Worm (Caenorhabditis elegans): ENCODE measurements around the gene tpp-2.

tpp-2 gene

ce11 chrII:6115283-6115682, 17.9 kb upstream of the tpp-2 start:
- TF ChIP-seq hmg-4 (GFP tag; optimal IDR thresholded peaks at IDR 0.05) (no peak), sea-1 (GFP tag; conservative IDR thresholded peaks at IDR 0.05) (no peak), tbx-37 (GFP tag; conservative IDR thresholded peaks at IDR 0.05) (no peak), flt-1 (GFP tag; IDR thresholded peaks at IDR 0.05) (no peak), F13C5.2 (tag; optimal IDR thresholded peaks at IDR 0.05) (no peak), ceh-36 (tag; optimal IDR thresholded peaks at IDR 0.05) (no peak), ceh-13 (GFP tag; optimal IDR thresholded peaks at IDR 0.05) (no peak), aly-1 (tag; optimal IDR thresholded peaks at IDR 0.05) (no peak), tbx-11 (GFP tag; IDR thresholded peaks at IDR 0.05) (no peak), ets-7 (tag; optimal IDR thresholded peaks at IDR 0.05) (no peak), scrt-1 (GFP tag; IDR thresholded peaks at IDR 0.05) (no peak), pes-1 (GFP tag; IDR thresholded peaks at IDR 0.05) (no peak), hmbx-1 (tag; optimal IDR thresholded peaks at IDR 0.05) (no peak), ama-1 (optimal IDR thresholded peaks at IDR 0.05) (no peak), hnd-1 (tag; optimal IDR thresholded peaks at IDR 0.05) (no peak), tra-4 (tag; optimal IDR thresholded peaks at IDR 0.05) (no peak), B0310.2 (tag; optimal IDR thresholded peaks at IDR 0.05) (no peak)

DNA sequence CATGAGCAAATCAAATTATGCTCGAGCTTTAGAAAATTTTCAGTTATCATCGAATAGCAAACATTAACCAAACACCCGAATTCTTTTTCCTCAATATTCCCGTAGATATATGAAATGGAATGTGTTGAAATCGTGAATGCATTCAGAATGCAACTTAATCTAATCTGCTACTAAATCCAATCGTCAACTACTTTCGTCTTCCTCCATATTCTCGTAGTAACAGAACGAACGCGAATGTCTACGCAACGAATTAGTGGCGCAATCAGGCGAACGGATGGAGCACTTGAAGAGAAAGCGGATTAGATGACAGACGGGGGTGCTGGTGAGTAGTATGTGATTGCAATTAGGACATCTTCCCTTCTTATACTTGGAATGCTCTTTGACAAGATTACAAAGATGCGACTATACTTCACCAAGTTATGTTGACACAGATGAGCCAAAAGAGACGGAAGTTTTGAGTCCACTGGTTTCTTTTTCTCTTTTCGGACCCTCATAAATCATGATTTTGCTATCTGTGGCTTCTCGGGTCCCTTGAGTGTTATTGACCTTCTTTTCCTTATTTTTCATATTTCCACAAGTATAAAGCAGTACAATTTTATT, 16.5 kb upstream of the tpp-2 start:
- TF ChIP-seq ceh-36 (tag; optimal IDR thresholded peaks at IDR 0.05) (peak; percentile 41), F13C5.2 (tag; optimal IDR thresholded peaks at IDR 0.05) (no peak)

DNA sequence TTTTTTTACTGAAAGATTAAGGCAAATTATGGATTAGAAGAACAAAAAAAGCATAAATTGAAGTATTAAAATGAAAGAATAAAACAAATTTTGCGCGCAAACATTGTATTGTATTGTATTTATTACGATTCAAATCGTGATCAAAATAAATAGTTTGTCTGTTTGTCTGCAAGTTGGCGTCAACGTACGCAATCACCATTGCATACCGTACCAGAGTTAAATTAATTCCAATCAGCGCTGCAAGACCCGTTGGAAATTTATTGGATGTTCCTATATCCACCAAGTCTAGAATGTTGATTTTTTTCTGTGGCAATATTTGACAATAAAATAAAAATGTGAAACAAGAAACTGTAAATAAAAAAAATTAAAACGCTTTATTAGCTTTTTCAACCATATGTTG, 15.8 kb upstream of the tpp-2 start, which contains the start of gene heri-1:
TSS of gene heri-1 (minus strand) at position 8 of the 400 bp plus-strand sequence.
- no peak for TF ChIP-seq hnd-1 (tag; optimal IDR thresholded peaks at IDR 0.05)
- TF ChIP-seq sea-1 (GFP tag; conservative IDR thresholded peaks at IDR 0.05) = no peak
- no peak for TF ChIP-seq ceh-36 (tag; optimal IDR thresholded peaks at IDR 0.05)
- TF ChIP-seq aly-1 (tag; optimal IDR thresholded peaks at IDR 0.05) = no peak
- no peak for TF ChIP-seq hmbx-1 (tag; optimal IDR thresholded peaks at IDR 0.05)
- TF ChIP-seq tbx-37 (GFP tag; conservative IDR thresholded peaks at IDR 0.05) = no peak
- no peak for TF ChIP-seq F13C5.2 (tag; optimal IDR thresholded peaks at IDR 0.05)
- no peak for TF ChIP-seq ets-7 (tag; optimal IDR thresholded peaks at IDR 0.05)
- TF ChIP-seq B0310.2 (tag; optimal IDR thresholded peaks at IDR 0.05) = no peak

DNA sequence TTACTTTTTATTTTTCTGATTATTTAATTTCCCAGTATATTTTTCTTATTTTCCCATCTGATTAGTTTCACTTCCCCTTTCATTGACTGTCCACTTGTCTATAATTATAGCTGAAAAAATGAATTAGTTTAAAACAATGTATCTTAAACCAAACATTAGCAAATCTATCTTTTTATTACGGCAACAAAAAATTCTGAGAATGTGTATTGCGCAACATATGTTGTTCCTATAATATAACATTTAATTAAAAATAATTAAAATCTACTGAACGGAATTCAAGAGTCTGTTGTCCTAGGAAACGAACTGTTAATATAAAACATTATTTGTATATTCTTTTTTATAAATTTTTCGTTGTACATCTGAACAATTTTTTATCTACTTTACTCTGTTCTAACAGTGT, 12.6 kb upstream of the tpp-2 start:
- TF ChIP-seq pes-1 (GFP tag; IDR thresholded peaks at IDR 0.05) = no peak
- no peak for TF ChIP-seq sea-1 (GFP tag; conservative IDR thresholded peaks at IDR 0.05)
- no peak for TF ChIP-seq tbx-11 (GFP tag; IDR thresholded peaks at IDR 0.05)
- TF ChIP-seq hmg-4 (GFP tag; optimal IDR thresholded peaks at IDR 0.05) = no peak
- no peak for TF ChIP-seq F13C5.2 (tag; optimal IDR thresholded peaks at IDR 0.05)
- no peak for TF ChIP-seq ceh-13 (GFP tag; optimal IDR thresholded peaks at IDR 0.05)
- no peak for TF ChIP-seq scrt-1 (GFP tag; IDR thresholded peaks at IDR 0.05)
- TF ChIP-seq hnd-1 (tag; optimal IDR thresholded peaks at IDR 0.05) = no peak

- no peak for TF ChIP-seq hmbx-1 (tag; optimal IDR thresholded peaks at IDR 0.05)
- no peak for TF ChIP-seq flt-1 (GFP tag; IDR thresholded peaks at IDR 0.05)
- no peak for TF ChIP-seq hmg-4 (GFP tag; optimal IDR thresholded peaks at IDR 0.05)
- TF ChIP-seq pes-1 (GFP tag; IDR thresholded peaks at IDR 0.05) = no peak
- TF ChIP-seq tbx-11 (GFP tag; IDR thresholded peaks at IDR 0.05) = no peak
- no peak for TF ChIP-seq tbx-37 (GFP tag; conservative IDR thresholded peaks at IDR 0.05)
- no peak for TF ChIP-seq ceh-36 (tag; optimal IDR thresholded peaks at IDR 0.05)
- TF ChIP-seq ama-1 (optimal IDR thresholded peaks at IDR 0.05) = no peak
- TF ChIP-seq tra-4 (tag; optimal IDR thresholded peaks at IDR 0.05) = no peak
- no peak for TF ChIP-seq ceh-13 (GFP tag; optimal IDR thresholded peaks at IDR 0.05)
- no peak for TF ChIP-seq hnd-1 (tag; optimal IDR thresholded peaks at IDR 0.05)
- no peak for TF ChIP-seq scrt-1 (GFP tag; IDR thresholded peaks at IDR 0.05)
- no peak for TF ChIP-seq sea-1 (GFP tag; conservative IDR thresholded peaks at IDR 0.05)
- TF ChIP-seq B0310.2 (tag; optimal IDR thresholded peaks at IDR 0.05) = no peak
- no peak for TF ChIP-seq aly-1 (tag; optimal IDR thresholded peaks at IDR 0.05)
- TF ChIP-seq ets-7 (tag; optimal IDR thresholded peaks at IDR 0.05) = no peak
Observed at ce11 chrII:6107773-6108172, 10.4 kb upstream of the tpp-2 start.

DNA sequence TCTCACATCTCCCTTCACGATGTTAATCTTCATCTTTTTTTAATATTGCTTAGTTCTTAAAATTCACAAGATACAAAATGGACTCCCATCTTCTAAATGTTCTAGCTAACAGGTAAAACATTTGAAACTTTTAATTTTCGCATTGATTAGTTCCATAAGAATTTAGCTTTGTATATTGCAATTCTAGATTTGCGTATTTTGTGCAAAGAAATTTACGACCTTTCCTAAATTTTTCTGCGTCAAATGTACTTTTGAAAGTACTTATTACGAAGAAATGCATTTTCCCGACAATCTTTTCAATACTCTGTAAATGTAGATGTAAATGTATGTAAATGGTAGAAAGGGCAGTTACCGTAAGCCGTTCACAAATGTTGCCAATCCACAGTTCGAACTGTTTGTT, 6.6 kb upstream of the tpp-2 start:
- TF ChIP-seq ets-7 (tag; optimal IDR thresholded peaks at IDR 0.05) (no peak), hmg-4 (GFP tag; optimal IDR thresholded peaks at IDR 0.05) (no peak), sea-1 (GFP tag; conservative IDR thresholded peaks at IDR 0.05) (no peak), pes-1 (GFP tag; IDR thresholded peaks at IDR 0.05) (no peak), hmbx-1 (tag; optimal IDR thresholded peaks at IDR 0.05) (no peak), hnd-1 (tag; optimal IDR thresholded peaks at IDR 0.05) (no peak), tbx-11 (GFP tag; IDR thresholded peaks at IDR 0.05) (no peak), ceh-13 (GFP tag; optimal IDR thresholded peaks at IDR 0.05) (no peak), ceh-36 (tag; optimal IDR thresholded peaks at IDR 0.05) (no peak), ama-1 (optimal IDR thresholded peaks at IDR 0.05) (no peak), flt-1 (GFP tag; IDR thresholded peaks at IDR 0.05) (no peak)

DNA sequence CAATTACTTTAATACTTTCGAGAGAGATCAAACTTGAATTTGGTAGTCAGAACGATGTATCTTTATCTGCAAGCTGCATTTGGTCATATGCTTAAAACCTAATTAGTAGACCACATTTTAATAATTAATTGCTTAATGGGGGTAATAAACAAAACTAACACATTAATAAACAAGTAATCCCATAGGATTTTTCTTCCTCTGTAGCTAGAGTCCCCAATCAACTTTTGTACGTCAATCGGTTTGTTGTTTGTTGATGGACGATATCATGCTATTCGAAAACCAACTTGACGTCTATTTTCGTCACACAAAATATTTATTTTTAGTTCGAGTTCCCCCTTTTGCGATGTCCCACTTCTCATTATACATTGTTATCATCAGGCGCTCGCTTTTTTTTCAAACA, 4.1 kb upstream of the tpp-2 start:
- TF ChIP-seq sea-1 (GFP tag; conservative IDR thresholded peaks at IDR 0.05) = no peak
- no peak for TF ChIP-seq tbx-11 (GFP tag; IDR thresholded peaks at IDR 0.05)
- TF ChIP-seq flt-1 (GFP tag; IDR thresholded peaks at IDR 0.05) = no peak
- TF ChIP-seq scrt-1 (GFP tag; IDR thresholded peaks at IDR 0.05) = no peak
- no peak for TF ChIP-seq hmg-4 (GFP tag; optimal IDR thresholded peaks at IDR 0.05)
- no peak for TF ChIP-seq ets-7 (tag; optimal IDR thresholded peaks at IDR 0.05)
- no peak for TF ChIP-seq tra-4 (tag; optimal IDR thresholded peaks at IDR 0.05)
- no peak for TF ChIP-seq hmbx-1 (tag; optimal IDR thresholded peaks at IDR 0.05)
- no peak for TF ChIP-seq ama-1 (optimal IDR thresholded peaks at IDR 0.05)
- TF ChIP-seq ceh-36 (tag; optimal IDR thresholded peaks at IDR 0.05) = no peak
- TF ChIP-seq tbx-37 (GFP tag; conservative IDR thresholded peaks at IDR 0.05) = no peak
- TF ChIP-seq aly-1 (tag; optimal IDR thresholded peaks at IDR 0.05) = no peak
- no peak for TF ChIP-seq F13C5.2 (tag; optimal IDR thresholded peaks at IDR 0.05)
- TF ChIP-seq pes-1 (GFP tag; IDR thresholded peaks at IDR 0.05) = no peak
- no peak for TF ChIP-seq ceh-13 (GFP tag; optimal IDR thresholded peaks at IDR 0.05)
- no peak for TF ChIP-seq B0310.2 (tag; optimal IDR thresholded peaks at IDR 0.05)

Data from whole organism, early embryonic.